Fruit fly (Drosophila melanogaster): ENCODE data around the gene St2.

- TF ChIP-seq h (optimal IDR thresholded peaks at IDR 0.05) (no peak), Sin3A (optimal IDR thresholded peaks at IDR 0.05) (no peak), insv (optimal IDR thresholded peaks at IDR 0.05) (no peak), ttk (optimal IDR thresholded peaks at IDR 0.05) (no peak), Myc (optimal IDR thresholded peaks at IDR 0.05) (no peak), psq (optimal IDR thresholded peaks at IDR 0.05) (no peak)
Observed at dm6 chr3R:9240554-9240953, 11.1 kb upstream of the St2 start, which contains the start of gene D1.

All from Kc167 (cell line).